Fruit fly (Drosophila melanogaster) whole organism, wandering third instar larva: Measurements from ENCODE around the gene CG9444.
"Not testable (repeated sequence)": the region's sequence is repeated elsewhere in the genome, so short reads cannot be mapped to it uniquely, and the experiment has no call there.

Experiments used
- CG9705 ChIP-seq: fragments of 200-800 bp; sonication (Bioruptor generic); optimal IDR thresholded peaks from 2 replicates; lab custom pipeline; 2018; ENCODE audit warnings: missing biosample characterization, mild to moderate bottlenecking, missing genetic modification characterization
- Dfd ChIP-seq: fragments of >200 bp; optimal IDR thresholded peaks from 2 replicates; lab custom pipeline; 2017; ENCODE audit warnings: missing biosample characterization, missing genetic modification characterization
- Dif ChIP-seq: fragments of 200-275, 200-300 bp; sonication (Bioruptor generic); optimal IDR thresholded peaks from 2 replicates; lab custom pipeline; 2018; ENCODE audit warnings: missing biosample characterization, missing genetic modification characterization; ENCODE audit not compliant: partially characterized antibody
- HLH106 ChIP-seq: fragments of 200-800 bp; optimal IDR thresholded peaks from 3 replicates; lab custom pipeline; 2019; ENCODE audit warnings: missing biosample characterization, mild to moderate bottlenecking, missing genetic modification characterization, moderate library complexity
- Jra ChIP-seq: sonication (Bioruptor generic); optimal IDR thresholded peaks from 2 replicates; lab custom pipeline; 2016; ENCODE audit warnings: missing biosample characterization, missing genetic modification characterization
- dmrt93B ChIP-seq: fragments of 200-800 bp; sonication (Bioruptor generic); optimal IDR thresholded peaks from 2 replicates; lab custom pipeline; 2018; ENCODE audit warnings: missing biosample characterization, mild to moderate bottlenecking, missing genetic modification characterization
- h ChIP-seq: fragments of 200-800 bp; sonication (Bioruptor generic); optimal IDR thresholded peaks from 3 replicates; lab custom pipeline; 2016; ENCODE audit warnings: missing biosample characterization, mild to moderate bottlenecking, missing genetic modification characterization
- jim ChIP-seq: fragments of 175-275, 200-325 bp; sonication (Bioruptor generic); optimal IDR thresholded peaks from 2 replicates; lab custom pipeline; 2016; ENCODE audit warnings: missing biosample characterization, mild to moderate bottlenecking, missing genetic modification characterization
- lola ChIP-seq: fragments of >200 bp; optimal IDR thresholded peaks from 2 replicates; lab custom pipeline; 2017; ENCODE audit warnings: missing biosample characterization, missing genetic modification characterization
- pan ChIP-seq: fragments of >200 bp; optimal IDR thresholded peaks from 2 replicates; lab custom pipeline; 2017
- psq ChIP-seq: fragments of 200-800 bp; sonication (Bioruptor generic); optimal IDR thresholded peaks from 3 replicates; lab custom pipeline; 2017; ENCODE audit warnings: missing biosample characterization, mild to moderate bottlenecking, missing genetic modification characterization, moderate library complexity
- sage ChIP-seq: fragments of 200-800 bp; sonication (Bioruptor generic); optimal IDR thresholded peaks from 2 replicates; lab custom pipeline; 2016; ENCODE audit warnings: missing biosample characterization, mild to moderate bottlenecking, missing genetic modification characterization
- woc ChIP-seq: sonication (Bioruptor generic); optimal IDR thresholded peaks from 2 replicates; lab custom pipeline; 2016; ENCODE audit warnings: missing biosample characterization, mild to moderate bottlenecking, missing genetic modification characterization

DNA sequence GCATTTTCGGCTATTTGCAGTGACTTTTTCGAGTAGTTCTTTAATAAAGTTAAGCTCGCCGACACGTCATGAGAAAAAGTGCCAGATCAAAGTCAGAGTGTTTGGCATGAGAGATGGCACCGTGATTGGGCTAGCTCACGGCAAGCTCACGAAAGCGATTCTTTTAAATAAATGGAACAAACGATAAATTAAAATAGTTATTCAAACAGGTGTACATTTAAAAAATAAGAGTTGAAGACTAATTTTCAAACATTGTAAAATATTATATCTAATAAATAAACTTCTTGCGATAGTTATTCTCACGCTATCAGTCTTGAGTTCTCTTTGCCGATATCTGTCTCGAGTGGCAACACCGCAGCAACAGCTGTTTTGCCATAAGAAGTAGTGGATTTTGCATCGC, 1.3 kb upstream of the CG9444 start, which contains the start of the genes eca and CG18542:
- not testable (repeated sequence) for TF ChIP-seq CG9705 (GFP tag; lab: Kevin White, UChicago); Dfd (GFP tag; lab: Kevin White, UChicago); woc (GFP tag; lab: Kevin White, UChicago); lola (GFP tag; lab: Kevin White, UChicago); HLH106; pan (lab: Kevin White, UChicago); sage (GFP tag; lab: Kevin White, UChicago); Jra; dmrt93B (GFP tag; lab: Kevin White, UChicago); psq; Dif (GFP tag; lab: Kevin White, UChicago); jim (GFP tag; lab: Kevin White, UChicago); h (GFP tag; lab: Kevin White, UChicago)
